Worm (Caenorhabditis elegans): ENCODE data around the gene chil-14.

The chil-14 gene

DNA sequence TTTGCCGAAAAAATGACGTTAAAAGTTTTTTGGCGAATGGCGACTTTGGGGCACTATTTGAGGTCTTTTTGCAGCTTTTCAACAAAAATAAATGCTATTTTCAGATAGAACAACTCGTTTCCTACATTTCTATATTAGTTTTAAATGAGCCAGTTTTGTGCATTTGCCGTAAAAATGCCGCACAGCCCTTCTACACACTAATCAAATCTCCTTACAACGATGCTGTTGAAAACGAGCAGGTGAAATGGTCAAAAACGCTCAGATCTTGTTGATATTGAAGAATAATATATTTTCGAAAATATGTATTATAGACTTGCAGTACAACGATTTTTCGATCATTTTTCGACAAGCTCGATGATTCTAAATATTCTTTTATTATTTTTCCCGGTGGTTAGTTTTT lies at the start of gene chil-14:
Gene chil-14 (plus strand): TSS at position 301 of the 400 bp plus-strand sequence.
- TF ChIP-seq dao-5 (tag; optimal IDR thresholded peaks at IDR 0.05): no peak
- TF ChIP-seq him-1 (tag; optimal IDR thresholded peaks at IDR 0.05): no peak
- no peak for TF ChIP-seq W03F9.2 (tag; optimal IDR thresholded peaks at IDR 0.05)

ce11 chrV:1408116-1408515 lies 46.7 kb upstream of the chil-14 start:
- TF ChIP-seq dao-5 (tag; optimal IDR thresholded peaks at IDR 0.05) (no peak), W03F9.2 (tag; optimal IDR thresholded peaks at IDR 0.05) (no peak), him-1 (tag; optimal IDR thresholded peaks at IDR 0.05) (no peak)

- TF ChIP-seq him-1 (tag; optimal IDR thresholded peaks at IDR 0.05) (no peak), W03F9.2 (tag; optimal IDR thresholded peaks at IDR 0.05) (no peak), dao-5 (tag; optimal IDR thresholded peaks at IDR 0.05) (no peak)
Measured at ce11 chrV:1410727-1411126, 44.1 kb upstream of the chil-14 start.

ce11 chrV:1411459-1411858 lies 43.4 kb upstream of the chil-14 start, which contains the start of gene snt-5:
Gene snt-5, minus strand, starts transcription at chrV:1411559.
- TF ChIP-seq W03F9.2 (tag; optimal IDR thresholded peaks at IDR 0.05) (no peak), him-1 (tag; optimal IDR thresholded peaks at IDR 0.05) (no peak), dao-5 (tag; optimal IDR thresholded peaks at IDR 0.05) (no peak)

ce11 chrV:1414615-1415433 lies 40.0 kb upstream of the chil-14 start:
- no peak for TF ChIP-seq him-1 (tag; optimal IDR thresholded peaks at IDR 0.05)
- TF ChIP-seq dao-5 (tag; optimal IDR thresholded peaks at IDR 0.05): no peak
- TF ChIP-seq W03F9.2 (tag; optimal IDR thresholded peaks at IDR 0.05): no peak

ce11 chrV:1416154-1416553 lies 38.7 kb upstream of the chil-14 start:
- TF ChIP-seq W03F9.2 (tag; optimal IDR thresholded peaks at IDR 0.05) (no peak), dao-5 (tag; optimal IDR thresholded peaks at IDR 0.05) (no peak), him-1 (tag; optimal IDR thresholded peaks at IDR 0.05) (no peak)

ce11 chrV:1422269-1422668 lies 32.6 kb upstream of the chil-14 start:
- TF ChIP-seq dao-5 (tag; optimal IDR thresholded peaks at IDR 0.05) (no peak), W03F9.2 (tag; optimal IDR thresholded peaks at IDR 0.05) (no peak), him-1 (tag; optimal IDR thresholded peaks at IDR 0.05) (no peak)

- TF ChIP-seq dao-5 (tag; optimal IDR thresholded peaks at IDR 0.05): no peak
- no peak for TF ChIP-seq him-1 (tag; optimal IDR thresholded peaks at IDR 0.05)
- TF ChIP-seq W03F9.2 (tag; optimal IDR thresholded peaks at IDR 0.05): no peak
Measured at ce11 chrV:1423338-1423737, 31.5 kb upstream of the chil-14 start.

DNA sequence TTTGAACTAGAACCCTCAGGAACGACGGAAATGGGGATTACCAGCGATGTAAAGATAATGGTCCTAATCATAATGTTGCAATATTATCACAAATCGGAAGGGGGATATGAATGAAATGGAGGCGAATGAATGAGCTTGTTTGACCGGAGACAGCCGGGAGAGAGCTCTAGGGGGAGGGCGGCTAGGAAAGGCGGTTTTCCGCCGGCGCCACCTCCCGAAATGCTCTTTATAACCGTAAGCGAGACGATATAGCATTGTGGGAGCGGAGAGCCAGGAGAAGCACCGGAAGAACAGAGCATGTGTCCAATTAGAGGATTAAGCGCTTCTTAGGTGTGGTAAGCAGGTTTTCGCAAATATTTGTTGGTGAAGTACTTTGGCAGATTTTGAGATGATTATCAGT lies 29.3 kb upstream of the chil-14 start, which contains the start of gene R12A1.3:
Gene R12A1.3 (minus strand): TSS at position 200 of the 400 bp plus-strand sequence.
- TF ChIP-seq him-1 (tag; optimal IDR thresholded peaks at IDR 0.05): no peak
- no peak for TF ChIP-seq dao-5 (tag; optimal IDR thresholded peaks at IDR 0.05)
- no peak for TF ChIP-seq W03F9.2 (tag; optimal IDR thresholded peaks at IDR 0.05)

DNA sequence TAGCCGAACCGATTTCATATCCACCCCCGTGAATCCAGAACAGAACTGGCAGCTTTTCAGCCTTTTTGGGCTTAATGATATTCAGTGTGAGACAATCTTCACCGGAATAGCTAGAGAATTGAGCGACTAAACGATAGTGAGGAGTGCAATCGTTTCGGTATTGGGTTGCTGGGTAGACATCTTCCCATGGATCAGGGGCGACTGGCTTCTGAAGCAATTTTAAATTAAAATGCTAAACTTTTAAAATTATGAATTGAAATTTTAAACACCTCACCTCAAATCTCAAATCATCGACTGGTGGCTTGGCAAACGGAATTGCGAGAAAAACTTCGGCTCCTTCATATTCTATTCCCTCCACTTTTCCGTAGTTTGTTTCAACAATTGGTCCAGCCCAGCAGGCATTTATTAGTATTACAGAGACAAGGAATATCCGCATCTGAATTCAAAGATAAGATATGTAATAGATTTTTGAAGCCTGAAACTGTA lies 23.1 kb upstream of the chil-14 start, which contains the start of gene ges-1:
Gene ges-1 (minus strand): TSS at position 436 of the 486 bp plus-strand sequence.
- TF ChIP-seq dao-5 (tag; optimal IDR thresholded peaks at IDR 0.05): no peak
- TF ChIP-seq W03F9.2 (tag; optimal IDR thresholded peaks at IDR 0.05): no peak
- no peak for TF ChIP-seq him-1 (tag; optimal IDR thresholded peaks at IDR 0.05)

DNA sequence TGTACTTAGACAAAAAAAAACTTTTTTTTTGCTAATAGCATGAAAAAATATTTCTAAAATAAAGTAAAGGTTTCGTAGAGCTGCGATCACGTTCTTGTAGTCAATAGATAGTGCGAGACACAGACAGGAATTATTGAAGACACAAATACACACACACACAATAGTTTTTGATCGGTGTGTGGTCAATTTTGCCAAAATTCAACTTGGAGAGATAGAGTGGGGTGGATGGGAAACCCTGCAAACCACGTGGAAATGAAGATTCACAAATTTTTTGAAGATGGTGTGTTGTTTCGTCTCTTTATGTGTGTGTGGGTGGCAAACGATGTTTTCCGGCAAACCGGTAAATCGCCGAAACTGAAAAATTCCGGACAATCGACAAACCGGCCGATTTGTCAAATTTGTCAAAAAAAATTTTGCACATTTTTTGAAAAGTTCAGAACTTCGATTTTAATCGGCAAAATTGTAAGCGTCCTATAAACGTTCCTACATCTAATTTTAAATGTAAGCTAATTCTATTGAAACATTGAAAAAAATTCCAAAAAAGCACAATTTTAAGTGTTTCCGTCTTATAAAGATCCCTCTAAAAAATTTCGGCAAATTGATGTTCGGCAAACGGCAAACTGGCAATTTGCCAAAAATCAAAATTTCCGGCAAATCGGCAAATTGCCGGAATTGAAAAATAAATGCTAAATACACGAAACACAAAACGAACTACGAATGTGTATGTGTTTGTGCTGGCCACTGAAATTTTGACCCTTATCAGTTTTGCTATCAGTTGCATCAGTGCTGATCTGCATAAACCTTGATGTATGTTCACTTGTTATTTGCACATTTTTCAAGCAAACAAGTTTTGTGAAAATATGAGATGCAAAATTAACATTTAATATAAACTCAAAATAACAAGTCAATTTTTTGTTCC lies 22.1 kb upstream of the chil-14 start:
- TF ChIP-seq him-1 (tag; optimal IDR thresholded peaks at IDR 0.05): no peak
- TF ChIP-seq W03F9.2 (tag; optimal IDR thresholded peaks at IDR 0.05): no peak
- no peak for TF ChIP-seq dao-5 (tag; optimal IDR thresholded peaks at IDR 0.05)

DNA sequence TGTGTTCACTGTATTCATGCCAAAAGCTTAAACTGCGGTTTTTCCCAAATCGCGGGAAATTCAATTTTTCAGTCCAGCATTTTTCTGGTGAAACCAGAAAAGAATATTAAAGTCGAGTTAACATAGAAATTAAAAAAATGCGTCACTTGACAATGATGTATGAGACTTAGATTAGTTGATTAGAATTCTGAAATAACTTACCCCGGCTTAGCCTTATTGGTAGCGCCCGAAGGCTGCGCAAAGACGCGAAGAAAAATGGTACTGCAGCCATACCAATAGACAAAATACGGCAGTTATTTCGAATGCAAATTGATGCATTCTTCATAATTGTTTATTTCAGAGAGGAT lies 21.5 kb upstream of the chil-14 start:
- no peak for TF ChIP-seq dao-5 (tag; optimal IDR thresholded peaks at IDR 0.05)
- TF ChIP-seq him-1 (tag; optimal IDR thresholded peaks at IDR 0.05): no peak
- no peak for TF ChIP-seq W03F9.2 (tag; optimal IDR thresholded peaks at IDR 0.05)

- no peak for TF ChIP-seq dao-5 (tag; optimal IDR thresholded peaks at IDR 0.05)
- TF ChIP-seq him-1 (tag; optimal IDR thresholded peaks at IDR 0.05): no peak
- no peak for TF ChIP-seq W03F9.2 (tag; optimal IDR thresholded peaks at IDR 0.05)
Measured at ce11 chrV:1434398-1434797, 20.5 kb upstream of the chil-14 start.

- TF ChIP-seq him-1 (tag; optimal IDR thresholded peaks at IDR 0.05): no peak
Measured at ce11 chrV:1435106-1435505, 19.8 kb upstream of the chil-14 start.

Data from whole organism, L4/young adult.